Worm (Caenorhabditis elegans) whole organism, L1 larva: ENCODE data around the gene lgc-15.

Experiments
- aly-2 ChIP-seq: fragments of 150-350 bp; optimal IDR thresholded peaks from 2 replicates; lab custom pipeline; 2014; ENCODE audit warnings: missing biosample characterization, missing genetic modification characterization
- ama-1 ChIP-seq: fragments of 150-350 bp; optimal IDR thresholded peaks from 2 replicates; lab custom pipeline; 2014
- blmp-1 ChIP-seq: fragments of 150-350 bp; optimal IDR thresholded peaks from 2 replicates; lab custom pipeline; 2014; ENCODE audit warnings: missing biosample characterization, missing genetic modification characterization
- ceh-88 ChIP-seq: fragments of 200-800 bp; sonication (Bioruptor generic); IDR thresholded peaks from 2 replicates; pipeline ENCODE4 v1.3.6; 2022; ENCODE audit warnings: missing genetic modification characterization, missing compliant biosample characterization
- fkh-10 ChIP-seq: sonication (generic microtip); optimal IDR thresholded peaks from 2 replicates; lab custom pipeline; 2017; ENCODE audit warnings: missing biosample characterization, missing genetic modification reagents, missing genetic modification characterization
- fos-1 ChIP-seq: fragments of 150-350 bp; optimal IDR thresholded peaks from 2 replicates; lab custom pipeline; 2014; ENCODE audit warnings: missing biosample characterization, missing genetic modification characterization
- mep-1 ChIP-seq: fragments of 150-350 bp; optimal IDR thresholded peaks from 2 replicates; lab custom pipeline; 2014; ENCODE audit warnings: missing biosample characterization, missing genetic modification characterization
- nhr-76 ChIP-seq: sonication (generic microtip); optimal IDR thresholded peaks from 2 replicates; lab custom pipeline; 2017; ENCODE audit warnings: missing biosample characterization, missing genetic modification characterization
- pqm-1 ChIP-seq: sonication (generic microtip); optimal IDR thresholded peaks from 3 replicates; lab custom pipeline; 2017; ENCODE audit warnings: missing biosample characterization, missing genetic modification characterization
- snpc-4 ChIP-seq: fragments of 150-350 bp; optimal IDR thresholded peaks from 2 replicates; lab custom pipeline; 2014; ENCODE audit warnings: missing biosample characterization, missing genetic modification characterization
- unc-30 ChIP-seq: sonication (generic microtip); optimal IDR thresholded peaks from 2 replicates; lab custom pipeline; 2017; ENCODE audit warnings: missing biosample characterization, missing genetic modification characterization
- ztf-11 ChIP-seq, 2 experiments: sonication (generic microtip); optimal IDR thresholded peaks; 2 replicates each; lab custom pipeline; 2016 to 2017; ENCODE audit warnings: missing genetic modification characterization in 2 of 2, missing biosample characterization in 1 of 2, missing compliant biosample characterization in 1 of 2

- no peak for TF ChIP-seq mep-1 (tag; lab: Kevin White, UChicago)
- no peak for TF ChIP-seq blmp-1 (tag; lab: Kevin White, UChicago)
- no peak for TF ChIP-seq pqm-1
- TF ChIP-seq ztf-11 (tag; optimal IDR thresholded peaks at IDR 0.05; lab: Kevin White, UChicago): no peak
- no peak for TF ChIP-seq fos-1 (tag; lab: Kevin White, UChicago)
- no peak for TF ChIP-seq unc-30 (tag; lab: Kevin White, UChicago)
- no peak for TF ChIP-seq ceh-88 (GFP tag; lab: Robert Waterston, UW)
- no peak for TF ChIP-seq nhr-76
- no peak for TF ChIP-seq aly-2 (tag; lab: Kevin White, UChicago)
- no peak for TF ChIP-seq ama-1 (lab: Kevin White, UChicago)
- no peak for TF ChIP-seq snpc-4
- no peak for TF ChIP-seq fkh-10
Observed at ce11 chrX:12093043-12093442, 21.1 kb upstream of the lgc-15 start, which contains the start of gene W03G11.4.
